Worm (Caenorhabditis elegans) whole organism, L4 larva: ENCODE results near the gene prx-5.

Source experiments
- F26F4.8 ChIP-seq: fragments of 200-800 bp; sonication (Bioruptor generic); conservative IDR thresholded peaks from 2 replicates; pipeline ENCODE4 v1.3.6; 2022; ENCODE audit warnings: missing genetic modification characterization, missing compliant biosample characterization
- F44E2.7 ChIP-seq: fragments of 200-800 bp; sonication (Bioruptor generic); IDR thresholded peaks from 2 replicates; pipeline ENCODE4 v2.1.2; 2022; ENCODE audit warnings: missing genetic modification characterization, missing compliant biosample characterization
- F49E8.2 ChIP-seq: sonication (generic microtip); optimal IDR thresholded peaks from 2 replicates; lab custom pipeline; 2016; ENCODE audit warnings: missing compliant biosample characterization, mild to moderate bottlenecking, missing genetic modification characterization, borderline replicate concordance
- T20F7.1 ChIP-seq: fragments of 200-800 bp; sonication (Bioruptor generic); optimal IDR thresholded peaks from 2 replicates; lab custom pipeline; 2018; ENCODE audit warnings: mild to moderate bottlenecking, missing genetic modification characterization, missing compliant biosample characterization
- Y75B8A.6 ChIP-seq: fragments of 200-800 bp; sonication (Bioruptor generic); IDR thresholded peaks from 2 replicates; pipeline ENCODE4 v1.3.6; 2022; ENCODE audit warnings: missing genetic modification reagents, missing genetic modification characterization, missing compliant biosample characterization
- ZK337.2 ChIP-seq: fragments of 200-800 bp; sonication (Bioruptor generic); IDR thresholded peaks from 2 replicates; pipeline ENCODE4 v1.3.6; 2022; ENCODE audit warnings: missing genetic modification reagents, missing genetic modification characterization, missing compliant biosample characterization
- ZK546.5 ChIP-seq, 2 experiments: sonication (generic microtip); optimal IDR thresholded peaks; 2 replicates each; lab custom pipeline; 2017; ENCODE audit warnings: missing biosample characterization in 2 of 2, missing genetic modification characterization in 2 of 2
- aha-1 ChIP-seq: fragments of 150-350 bp; peaks from one replicate; lab custom pipeline; 2014; ENCODE audit warnings: missing biosample characterization, missing genetic modification characterization
- aly-2 ChIP-seq: sonication (generic microtip); optimal IDR thresholded peaks from 2 replicates; lab custom pipeline; 2018; ENCODE audit warnings: missing biosample characterization, missing genetic modification characterization
- arid-1 ChIP-seq: fragments of 200-800 bp; sonication (Bioruptor generic); conservative IDR thresholded peaks from 2 replicates; pipeline ENCODE4 v1.3.6; 2022; ENCODE audit warnings: missing genetic modification reagents, missing genetic modification characterization, missing compliant biosample characterization
- attf-4 ChIP-seq: sonication (generic microtip); optimal IDR thresholded peaks from 3 replicates; lab custom pipeline; 2017; ENCODE audit warnings: missing biosample characterization, missing genetic modification characterization
- ceh-20 ChIP-seq: fragments of 200-800 bp; sonication (Bioruptor generic); IDR thresholded peaks from 2 replicates; pipeline ENCODE4 v1.3.6; 2022; ENCODE audit warnings: missing genetic modification reagents, missing genetic modification characterization, missing compliant biosample characterization
- ceh-62 ChIP-seq: sonication (generic microtip); optimal IDR thresholded peaks from 2 replicates; lab custom pipeline; 2017; ENCODE audit warnings: missing biosample characterization, missing genetic modification characterization
- ctbp-1 ChIP-seq: fragments of 200-800 bp; sonication (Bioruptor generic); IDR thresholded peaks from 2 replicates; pipeline ENCODE4 v1.3.6; 2022; ENCODE audit warnings: missing genetic modification reagents, missing genetic modification characterization, missing compliant biosample characterization
- daf-12 ChIP-seq: fragments of 150-350 bp; optimal IDR thresholded peaks from 2 replicates; lab custom pipeline; 2014; ENCODE audit warnings: missing biosample characterization, missing genetic modification reagents, missing genetic modification characterization
- daf-16 ChIP-seq, 3 experiments: sonication (generic microtip); optimal IDR thresholded peaks; 2 replicates each; lab custom pipeline; 2016 to 2017; ENCODE audit warnings: missing genetic modification characterization in 3 of 3, missing genetic modification reagents in 3 of 3, mild to moderate bottlenecking in 2 of 3, missing compliant biosample characterization in 2 of 3, missing biosample characterization in 1 of 3, moderate library complexity in 1 of 3
- daf-8 ChIP-seq: fragments of 200-800 bp; sonication (Bioruptor generic); IDR thresholded peaks from 2 replicates; pipeline ENCODE4 v1.3.6; 2022; ENCODE audit warnings: missing genetic modification characterization, missing compliant biosample characterization
- dmd-9 ChIP-seq: fragments of 200-800 bp; sonication (Bioruptor generic); IDR thresholded peaks from 2 replicates; pipeline ENCODE4 v1.3.6; 2022; ENCODE audit warnings: missing genetic modification reagents, missing genetic modification characterization, missing compliant biosample characterization
- dpl-1 ChIP-seq: fragments of 150-350 bp; optimal IDR thresholded peaks from 2 replicates; lab custom pipeline; 2014; ENCODE audit warnings: missing biosample characterization, missing genetic modification reagents, missing genetic modification characterization
- egl-43 ChIP-seq: fragments of 200-800 bp; sonication (Bioruptor generic); IDR thresholded peaks from 2 replicates; pipeline ENCODE4 v1.3.6; 2022; ENCODE audit warnings: missing genetic modification reagents, missing genetic modification characterization, missing compliant biosample characterization
- fkh-10 ChIP-seq: fragments of 150-350 bp; optimal IDR thresholded peaks from 2 replicates; lab custom pipeline; 2014; ENCODE audit warnings: missing biosample characterization, missing genetic modification reagents, missing genetic modification characterization
- fos-1 ChIP-seq: fragments of 150-350 bp; optimal IDR thresholded peaks from 2 replicates; lab custom pipeline; 2014; ENCODE audit warnings: missing biosample characterization, missing genetic modification characterization
- gei-8 ChIP-seq: fragments of 200-800 bp; sonication (Bioruptor generic); optimal IDR thresholded peaks from 2 replicates; lab custom pipeline; 2018; ENCODE audit warnings: mild to moderate bottlenecking, missing genetic modification characterization, missing compliant biosample characterization
- hlh-11 ChIP-seq: fragments of 200-800 bp; sonication (Bioruptor generic); optimal IDR thresholded peaks from 2 replicates; lab custom pipeline; 2018; ENCODE audit warnings: mild to moderate bottlenecking, missing genetic modification characterization, missing compliant biosample characterization
- hlh-30 ChIP-seq: sonication (generic microtip); optimal IDR thresholded peaks from 2 replicates; lab custom pipeline; 2017; ENCODE audit warnings: antibody characterized with exemption, mild to moderate bottlenecking, missing genetic modification characterization, missing compliant biosample characterization; ENCODE audit not compliant: insufficient read depth
- jun-1 ChIP-seq: fragments of 150-350 bp; optimal IDR thresholded peaks from 2 replicates; lab custom pipeline; 2014; ENCODE audit warnings: missing biosample characterization, missing genetic modification reagents, missing genetic modification characterization
- lim-7 ChIP-seq: fragments of 200-800 bp; sonication (Bioruptor generic); IDR thresholded peaks from 2 replicates; pipeline ENCODE4 v1.3.6; 2022; ENCODE audit warnings: missing genetic modification characterization, missing compliant biosample characterization
- lin-39 ChIP-seq: fragments of 150-350 bp; optimal IDR thresholded peaks from 2 replicates; lab custom pipeline; 2014; ENCODE audit warnings: missing biosample characterization, missing genetic modification reagents, missing genetic modification characterization
- madf-5 ChIP-seq, 2 experiments: fragments of 200-800 bp; sonication (Bioruptor generic); IDR thresholded peaks; 2 replicates each; pipeline ENCODE4 v1.3.6; 2022; ENCODE audit warnings: missing compliant biosample characterization in 2 of 2, missing genetic modification characterization in 2 of 2
- madf-9 ChIP-seq: fragments of 200-800 bp; sonication (Bioruptor generic); conservative IDR thresholded peaks from 2 replicates; pipeline ENCODE4 v1.3.6; 2022; ENCODE audit warnings: missing genetic modification reagents, missing genetic modification characterization, missing compliant biosample characterization
- mep-1 ChIP-seq: fragments of 150-350 bp; sonication (generic microtip); optimal IDR thresholded peaks from 3 replicates; lab custom pipeline; 2014; ENCODE audit warnings: missing biosample characterization, missing genetic modification characterization
- mes-2 ChIP-seq: sonication (generic microtip); optimal IDR thresholded peaks from 2 replicates; lab custom pipeline; 2016; ENCODE audit warnings: missing genotype, mild to moderate bottlenecking, missing genetic modification characterization, missing compliant biosample characterization; ENCODE audit not compliant: poor library complexity, severe bottlenecking
- mxl-2 ChIP-seq: fragments of 200-800 bp; sonication (Bioruptor generic); conservative IDR thresholded peaks from 2 replicates; pipeline ENCODE4 v1.3.6; 2022; ENCODE audit warnings: missing genetic modification reagents, missing genetic modification characterization, missing compliant biosample characterization
- mxl-3 ChIP-seq: fragments of 200-800 bp; sonication (Bioruptor generic); optimal IDR thresholded peaks from 2 replicates; lab custom pipeline; 2018; ENCODE audit warnings: mild to moderate bottlenecking, missing genetic modification characterization, missing compliant biosample characterization
- nhr-10 ChIP-seq: fragments of 150-350 bp; optimal IDR thresholded peaks from 2 replicates; lab custom pipeline; 2014; ENCODE audit warnings: missing biosample characterization, missing genetic modification characterization
- nhr-237 ChIP-seq: sonication (generic microtip); optimal IDR thresholded peaks from 2 replicates; lab custom pipeline; 2017; ENCODE audit warnings: missing biosample characterization, missing genetic modification characterization
- nhr-25 ChIP-seq: sonication (generic microtip); optimal IDR thresholded peaks from 2 replicates; lab custom pipeline; 2017; ENCODE audit warnings: missing genetic modification characterization, mild to moderate bottlenecking, missing compliant biosample characterization, antibody characterized with exemption, moderate library complexity, borderline replicate concordance; ENCODE audit not compliant: insufficient read depth
- nhr-28 ChIP-seq: fragments of 150-350 bp; optimal IDR thresholded peaks from 2 replicates; lab custom pipeline; 2014; ENCODE audit warnings: missing biosample characterization, missing genetic modification characterization
- nhr-42 ChIP-seq: fragments of 200-800 bp; sonication (Bioruptor generic); IDR thresholded peaks from 2 replicates; pipeline ENCODE4 v1.3.6; 2022; ENCODE audit warnings: missing genetic modification characterization, missing compliant biosample characterization
- nhr-6 ChIP-seq: fragments of 150-350 bp; optimal IDR thresholded peaks from 2 replicates; lab custom pipeline; 2014; ENCODE audit warnings: missing biosample characterization, missing genetic modification characterization
- nhr-77 ChIP-seq: fragments of 150-350 bp; optimal IDR thresholded peaks from 2 replicates; lab custom pipeline; 2014; ENCODE audit warnings: missing biosample characterization, missing genetic modification characterization
- pqm-1 ChIP-seq: sonication (generic microtip); optimal IDR thresholded peaks from 2 replicates; lab custom pipeline; 2017; ENCODE audit warnings: missing biosample characterization, missing genetic modification characterization
- sdz-12 ChIP-seq: fragments of 200-800 bp; sonication (Bioruptor generic); optimal IDR thresholded peaks from 2 replicates; lab custom pipeline; 2018; ENCODE audit warnings: mild to moderate bottlenecking, missing genetic modification characterization, missing compliant biosample characterization
- snpc-4 ChIP-seq: fragments of 150-350 bp; optimal IDR thresholded peaks from 2 replicates; lab custom pipeline; 2014; ENCODE audit warnings: missing biosample characterization, missing genetic modification characterization
- spr-1 ChIP-seq: sonication (generic microtip); optimal IDR thresholded peaks from 2 replicates; lab custom pipeline; 2016; ENCODE audit warnings: mild to moderate bottlenecking, missing genetic modification characterization, missing compliant biosample characterization
- unc-130 ChIP-seq: sonication (generic microtip); optimal IDR thresholded peaks from 2 replicates; lab custom pipeline; 2016; ENCODE audit warnings: missing genetic modification reagents, missing genetic modification characterization, missing compliant biosample characterization
- zag-1 ChIP-seq: fragments of 150-350 bp; optimal IDR thresholded peaks from 2 replicates; lab custom pipeline; 2014; ENCODE audit warnings: missing biosample characterization, missing genetic modification characterization
- zfp-3 ChIP-seq: fragments of 200-800 bp; sonication (Bioruptor generic); conservative IDR thresholded peaks from 2 replicates; pipeline ENCODE4 v1.3.6; 2022; ENCODE audit warnings: missing genetic modification reagents, missing genetic modification characterization, missing compliant biosample characterization
- ztf-11 ChIP-seq: fragments of 150-350 bp; optimal IDR thresholded peaks from 2 replicates; lab custom pipeline; 2014; ENCODE audit warnings: missing biosample characterization, missing genetic modification characterization

prx-5 gene

ce11 chrII:8738955-8739354 lies 34.3 kb downstream of the prx-5 start (continued):
- TF ChIP-seq madf-9 (GFP tag; lab: Robert Waterston, UW) (no peak), jun-1 (no peak), ztf-11 (no peak), ZK337.2 (GFP tag; lab: Robert Waterston, UW) (no peak), F49E8.2 (tag; lab: Kevin White, UChicago) (no peak), nhr-6 (tag; lab: Kevin White, UChicago) (no peak), nhr-77 (tag; lab: Kevin White, UChicago) (peak; percentile 82), nhr-25 (tag; lab: Kevin White, UChicago) (no peak), ctbp-1 (GFP tag; lab: Robert Waterston, UW) (no peak), spr-1 (tag; lab: Kevin White, UChicago) (no peak), nhr-10 (tag; lab: Kevin White, UChicago) (peak; percentile 23), unc-130 (GFP tag; lab: Kevin White, UChicago) (no peak), mxl-3 (GFP tag; lab: Kevin White, UChicago) (no peak), ZK546.5 (tag; optimal IDR thresholded peaks at IDR 0.05; lab: Kevin White, UChicago) (no peak)

ce11 chrII:8740326-8740949 lies 35.8 kb downstream of the prx-5 start:
- TF ChIP-seq attf-4 (tag; lab: Kevin White, UChicago), result no peak
- TF ChIP-seq Y75B8A.6 (GFP tag; lab: Robert Waterston, UW), result no peak
- no peak for TF ChIP-seq T20F7.1
- no peak for TF ChIP-seq nhr-42 (GFP tag; lab: Robert Waterston, UW)
- no peak for TF ChIP-seq daf-16 (GFP tag; optimal IDR thresholded peaks at IDR 0.05; lab: Kevin White, UChicago)
- TF ChIP-seq daf-16 (tag; optimal IDR thresholded peaks at IDR 0.05; lab: Kevin White, UChicago), result peak; percentile 83
- no peak for TF ChIP-seq mep-1 (tag; lab: Kevin White, UChicago)
- peak; percentile 81 for TF ChIP-seq pqm-1 (tag; lab: Kevin White, UChicago)
- peak; percentile 67 for TF ChIP-seq hlh-30 (tag; lab: Kevin White, UChicago)
- no peak for TF ChIP-seq fos-1 (tag; lab: Kevin White, UChicago)
- 0 out of 2 replicates have a peak, but pooled peaks have one; percentile 24 for TF ChIP-seq zfp-3 (GFP tag; lab: Robert Waterston, UW)
- TF ChIP-seq egl-43 (GFP tag; lab: Robert Waterston, UW), result no peak
- peak; percentile 71 for TF ChIP-seq nhr-77 (tag; lab: Kevin White, UChicago)
- no peak for TF ChIP-seq arid-1
- no peak for TF ChIP-seq aly-2
- no peak for TF ChIP-seq F44E2.7 (GFP tag; lab: Robert Waterston, UW)
- no peak for TF ChIP-seq spr-1 (tag; lab: Kevin White, UChicago)
- no peak for TF ChIP-seq daf-8
- no peak for TF ChIP-seq fkh-10
- TF ChIP-seq nhr-237 (tag; lab: Kevin White, UChicago), result no peak
- TF ChIP-seq ceh-62, result no peak
- TF ChIP-seq dmd-9 (GFP tag; lab: Robert Waterston, UW), result no peak
- no peak for TF ChIP-seq dpl-1
- no peak for TF ChIP-seq lim-7 (GFP tag; lab: Robert Waterston, UW)
- TF ChIP-seq mxl-2 (GFP tag; lab: Robert Waterston, UW), result no peak
- no peak for TF ChIP-seq mes-2 (tag; lab: Kevin White, UChicago)
- TF ChIP-seq hlh-11 (tag; lab: Kevin White, UChicago), result peak; percentile 87
- TF ChIP-seq daf-12 (tag; lab: Kevin White, UChicago), result no peak
- TF ChIP-seq madf-5 (GFP tag; IDR thresholded peaks at IDR 0.05; lab: Robert Waterston, UW), result no peak
- TF ChIP-seq lin-39 (tag; lab: Kevin White, UChicago), result no peak
- no peak for TF ChIP-seq F49E8.2 (tag; lab: Kevin White, UChicago)
- no peak for TF ChIP-seq zag-1 (tag; lab: Kevin White, UChicago)
- no peak for TF ChIP-seq sdz-12 (GFP tag; lab: Kevin White, UChicago)
- TF ChIP-seq gei-8, result peak; percentile 52
- peak; percentile 84 for TF ChIP-seq nhr-28 (tag; lab: Kevin White, UChicago)
- TF ChIP-seq snpc-4 (tag; lab: Kevin White, UChicago), result no peak
- peak; percentile 98 for TF ChIP-seq aha-1 (tag; lab: Kevin White, UChicago)
- no peak for TF ChIP-seq ctbp-1 (GFP tag; lab: Robert Waterston, UW)
- TF ChIP-seq ceh-20 (GFP tag; lab: Robert Waterston, UW), result peak; percentile 40; the same call in 1 of the 2 replicates
- TF ChIP-seq F26F4.8 (GFP tag; lab: Robert Waterston, UW), result no peak
- TF ChIP-seq ZK337.2 (GFP tag; lab: Robert Waterston, UW), result no peak
